Worm (Caenorhabditis elegans) whole organism, mixed stage, embryonic: ENCODE measurements around the gene ttr-52.

Experiments
- bed-3 ChIP-seq: fragments of 200-800 bp; sonication (Bioruptor generic); optimal IDR thresholded peaks from 3 replicates; lab custom pipeline; 2018; ENCODE audit warnings: mild to moderate bottlenecking, missing genetic modification characterization, moderate library complexity, missing compliant biosample characterization
- blmp-1 ChIP-seq: fragments of 150-350 bp; optimal IDR thresholded peaks from 2 replicates; lab custom pipeline; 2014; ENCODE audit warnings: missing biosample characterization, missing genetic modification characterization
- ceh-39 ChIP-seq: fragments of 150-350 bp; optimal IDR thresholded peaks from 2 replicates; lab custom pipeline; 2014; ENCODE audit warnings: missing biosample characterization, missing genetic modification characterization
- ceh-43 ChIP-seq: fragments of 200-800 bp; sonication (Bioruptor generic); optimal IDR thresholded peaks from 2 replicates; lab custom pipeline; 2018; ENCODE audit warnings: mild to moderate bottlenecking, missing genetic modification characterization, moderate library complexity, missing compliant biosample characterization
- ceh-83 ChIP-seq: fragments of 200-800 bp; sonication (Bioruptor generic); optimal IDR thresholded peaks from 2 replicates; lab custom pipeline; 2018; ENCODE audit warnings: mild to moderate bottlenecking, missing genetic modification characterization, missing compliant biosample characterization
- ces-1 ChIP-seq: fragments of 150-350 bp; optimal IDR thresholded peaks from 2 replicates; lab custom pipeline; 2014; ENCODE audit warnings: missing biosample characterization, missing genetic modification reagents, missing genetic modification characterization
- cnd-1 ChIP-seq: fragments of 200-800 bp; sonication (Bioruptor generic); optimal IDR thresholded peaks from 2 replicates; lab custom pipeline; 2018; ENCODE audit warnings: mild to moderate bottlenecking, missing genetic modification characterization, missing compliant biosample characterization
- drap-1 ChIP-seq: fragments of 200-800 bp; sonication (Bioruptor generic); optimal IDR thresholded peaks from 3 replicates; lab custom pipeline; 2018; ENCODE audit warnings: mild to moderate bottlenecking, missing genetic modification characterization, missing compliant biosample characterization
- elt-1 ChIP-seq: sonication (generic microtip); optimal IDR thresholded peaks from 2 replicates; lab custom pipeline; 2017; ENCODE audit warnings: missing genetic modification characterization, mild to moderate bottlenecking, missing compliant biosample characterization, antibody characterized with exemption, moderate library complexity, borderline replicate concordance; ENCODE audit not compliant: insufficient read depth
- elt-3 ChIP-seq: fragments of 150-350 bp; optimal IDR thresholded peaks from 2 replicates; lab custom pipeline; 2014; ENCODE audit warnings: missing biosample characterization, missing genetic modification characterization
- flh-1 ChIP-seq: fragments of 200-800 bp; sonication (Bioruptor generic); optimal IDR thresholded peaks from 2 replicates; lab custom pipeline; 2018; ENCODE audit warnings: mild to moderate bottlenecking, missing genetic modification characterization, moderate library complexity, missing compliant biosample characterization
- ham-2 ChIP-seq: fragments of 200-800 bp; sonication (Bioruptor generic); optimal IDR thresholded peaks from 2 replicates; lab custom pipeline; 2018; ENCODE audit warnings: mild to moderate bottlenecking, missing genetic modification characterization, missing compliant biosample characterization
- lin-32 ChIP-seq: fragments of 200-800 bp; sonication (Bioruptor generic); optimal IDR thresholded peaks from 2 replicates; lab custom pipeline; 2018; ENCODE audit warnings: mild to moderate bottlenecking, missing genetic modification characterization, missing compliant biosample characterization
- lsy-2 ChIP-seq: fragments of 150-350 bp; optimal IDR thresholded peaks from 2 replicates; lab custom pipeline; 2014; ENCODE audit warnings: missing biosample characterization, missing genetic modification characterization
- mab-5 ChIP-seq: fragments of 150-350 bp; optimal IDR thresholded peaks from 2 replicates; lab custom pipeline; 2014; ENCODE audit warnings: missing biosample characterization, missing genetic modification characterization
- mep-1 ChIP-seq: fragments of 150-350 bp; optimal IDR thresholded peaks from 2 replicates; lab custom pipeline; 2017; ENCODE audit warnings: missing biosample characterization, missing genetic modification reagents, missing genetic modification characterization, inconsistent platforms
- mls-2 ChIP-seq: sonication (generic microtip); optimal IDR thresholded peaks from 2 replicates; lab custom pipeline; 2016; ENCODE audit warnings: mild to moderate bottlenecking, missing genetic modification characterization, moderate library complexity, missing compliant biosample characterization
- nhr-2 ChIP-seq: fragments of 150-350 bp; optimal IDR thresholded peaks from 2 replicates; lab custom pipeline; 2014; ENCODE audit warnings: missing biosample characterization, missing genetic modification characterization
- nhr-237 ChIP-seq: fragments of 150-350 bp; optimal IDR thresholded peaks from 2 replicates; lab custom pipeline; 2014; ENCODE audit warnings: missing biosample characterization, missing genetic modification characterization
- nhr-28 ChIP-seq: fragments of 150-350 bp; optimal IDR thresholded peaks from 2 replicates; lab custom pipeline; 2014; ENCODE audit warnings: missing biosample characterization, missing genetic modification characterization
- nhr-76 ChIP-seq: sonication (generic microtip); optimal IDR thresholded peaks from 2 replicates; lab custom pipeline; 2017; ENCODE audit warnings: missing biosample characterization, missing genetic modification characterization
- pha-4 ChIP-seq: fragments of 150-350 bp; optimal IDR thresholded peaks from 2 replicates; lab custom pipeline; 2018; ENCODE audit warnings: missing biosample characterization, missing genetic modification reagents, missing genetic modification characterization
- snpc-4 ChIP-seq: fragments of 150-350 bp; optimal IDR thresholded peaks from 2 replicates; lab custom pipeline; 2014; ENCODE audit warnings: missing biosample characterization, missing genetic modification characterization
- sptf-1 ChIP-seq: sonication (generic microtip); optimal IDR thresholded peaks from 2 replicates; lab custom pipeline; 2017; ENCODE audit warnings: mild to moderate bottlenecking, missing genetic modification characterization, moderate library complexity, missing compliant biosample characterization
- tbx-8 ChIP-seq: fragments of 200-800 bp; sonication (Bioruptor generic); optimal IDR thresholded peaks from 2 replicates; lab custom pipeline; 2018; ENCODE audit warnings: mild to moderate bottlenecking, missing genetic modification characterization, moderate library complexity, missing compliant biosample characterization
- unc-120 ChIP-seq: sonication (generic microtip); optimal IDR thresholded peaks from 2 replicates; lab custom pipeline; 2017; ENCODE audit warnings: missing genetic modification characterization, missing compliant biosample characterization; ENCODE audit not compliant: poor library complexity, severe bottlenecking
- unc-39 ChIP-seq: fragments of 150-350 bp; optimal IDR thresholded peaks from 2 replicates; lab custom pipeline; 2014; ENCODE audit warnings: missing biosample characterization, missing genetic modification characterization
- unc-62 ChIP-seq: fragments of 150-350 bp; optimal IDR thresholded peaks from 2 replicates; lab custom pipeline; 2014; ENCODE audit warnings: missing biosample characterization, missing genetic modification reagents, missing genetic modification characterization
- zip-8 ChIP-seq: fragments of 150-350 bp; optimal IDR thresholded peaks from 2 replicates; lab custom pipeline; 2014; ENCODE audit warnings: missing biosample characterization, missing genetic modification characterization
- ztf-11 ChIP-seq: fragments of 150-350 bp; optimal IDR thresholded peaks from 2 replicates; lab custom pipeline; 2014; ENCODE audit warnings: missing biosample characterization, missing genetic modification characterization

Gene ttr-52

ce11 chrIII:13404418-13404817 lies at the start of gene ttr-52:
TSS of gene ttr-52 (plus strand) at chrIII:13404718.
- TF ChIP-seq mab-5, result no peak
- no peak for TF ChIP-seq flh-1
- no peak for TF ChIP-seq bed-3 (GFP tag; lab: Kevin White, UChicago)
- TF ChIP-seq unc-120 (tag; lab: Kevin White, UChicago), result no peak
- no peak for TF ChIP-seq blmp-1 (tag; lab: Kevin White, UChicago)
- no peak for TF ChIP-seq drap-1 (GFP tag; lab: Kevin White, UChicago)
- no peak for TF ChIP-seq elt-3 (tag; lab: Kevin White, UChicago)
- TF ChIP-seq ztf-11 (tag; lab: Kevin White, UChicago), result no peak
- TF ChIP-seq lin-32, result no peak
- TF ChIP-seq pha-4 (tag; lab: Kevin White, UChicago), result no peak
- TF ChIP-seq mls-2 (tag; lab: Kevin White, UChicago), result no peak
- TF ChIP-seq snpc-4 (tag; lab: Kevin White, UChicago), result no peak
- no peak for TF ChIP-seq unc-39 (tag; lab: Kevin White, UChicago)
- TF ChIP-seq sptf-1, result no peak
- no peak for TF ChIP-seq tbx-8 (GFP tag; lab: Kevin White, UChicago)
- no peak for TF ChIP-seq nhr-76 (tag; lab: Kevin White, UChicago)
- no peak for TF ChIP-seq cnd-1 (tag; lab: Kevin White, UChicago)
- no peak for TF ChIP-seq ham-2 (GFP tag; lab: Kevin White, UChicago)
- TF ChIP-seq nhr-28 (tag; lab: Kevin White, UChicago), result no peak
- TF ChIP-seq ceh-39 (tag; lab: Kevin White, UChicago), result no peak

DNA sequence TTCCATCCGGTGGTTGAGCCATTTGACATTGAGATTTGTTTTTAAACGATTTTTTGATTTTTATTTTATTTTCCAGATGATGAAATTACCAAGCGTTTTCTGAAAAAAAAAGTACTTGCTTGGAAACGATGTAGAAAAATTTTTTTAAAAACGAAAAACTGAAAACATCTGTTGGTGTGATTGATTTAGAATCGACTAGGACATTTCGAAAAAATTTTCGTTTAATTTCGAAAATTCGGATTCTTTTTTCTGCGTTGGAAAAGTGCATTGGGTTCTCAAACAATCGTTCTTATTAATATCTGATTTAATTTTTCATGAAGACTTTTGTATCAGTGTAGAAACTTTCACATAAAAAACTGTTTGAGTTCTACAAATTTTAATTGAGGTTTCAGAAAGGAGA lies 45.3 kb upstream of the ttr-52 start, which contains the start of gene F53A2.9:
TSS of gene F53A2.9 (minus strand) at position 101 of the 400 bp plus-strand sequence.
- TF ChIP-seq ztf-11 (tag; lab: Kevin White, UChicago) (no peak), bed-3 (GFP tag; lab: Kevin White, UChicago) (no peak), mab-5 (no peak), tbx-8 (GFP tag; lab: Kevin White, UChicago) (no peak), nhr-2 (no peak), ham-2 (GFP tag; lab: Kevin White, UChicago) (no peak), nhr-237 (tag; lab: Kevin White, UChicago) (no peak), ceh-83 (no peak), cnd-1 (tag; lab: Kevin White, UChicago) (no peak), blmp-1 (tag; lab: Kevin White, UChicago) (no peak), zip-8 (tag; lab: Kevin White, UChicago) (no peak), elt-1 (tag; lab: Kevin White, UChicago) (no peak), unc-62 (GFP tag; lab: Kevin White, UChicago) (no peak), nhr-28 (tag; lab: Kevin White, UChicago) (no peak), unc-39 (tag; lab: Kevin White, UChicago) (no peak), elt-3 (tag; lab: Kevin White, UChicago) (no peak), lsy-2 (tag; lab: Kevin White, UChicago) (no peak), ceh-43 (no peak), mep-1 (no peak)
- TF ChIP-seq, all 35 proteins: peak for 0

- TF ChIP-seq ztf-11 (tag; lab: Kevin White, UChicago), result no peak
- TF ChIP-seq unc-39 (tag; lab: Kevin White, UChicago), result no peak
- TF ChIP-seq mep-1, result peak; percentile 45
- TF ChIP-seq unc-120 (tag; lab: Kevin White, UChicago), result peak; percentile 29
- TF ChIP-seq tbx-8 (GFP tag; lab: Kevin White, UChicago), result no peak
- TF ChIP-seq ceh-43, result no peak
- peak; percentile 29 for TF ChIP-seq ces-1 (GFP tag; lab: Kevin White, UChicago)
- no peak for TF ChIP-seq elt-3 (tag; lab: Kevin White, UChicago)
- TF ChIP-seq zip-8 (tag; lab: Kevin White, UChicago), result no peak
- TF ChIP-seq sptf-1, result no peak
- no peak for TF ChIP-seq ceh-39 (tag; lab: Kevin White, UChicago)
- no peak for TF ChIP-seq ceh-83
These were observed 44.7 kb upstream of the ttr-52 start for ce11 chrIII:13359847-13360246.

ce11 chrIII:13370980-13371379 lies 33.5 kb upstream of the ttr-52 start, which contains the start of gene T03F6.9:
TSS of gene T03F6.9 (minus strand) at chrIII:13371080.
- TF ChIP-seq pha-4 (tag; lab: Kevin White, UChicago), result no peak
- no peak for TF ChIP-seq lin-32
- no peak for TF ChIP-seq flh-1
- no peak for TF ChIP-seq elt-3 (tag; lab: Kevin White, UChicago)
- TF ChIP-seq, all 35 proteins: peak for 0

- TF ChIP-seq ceh-83, result no peak
- TF ChIP-seq ces-1 (GFP tag; lab: Kevin White, UChicago), result peak; percentile 87
These were observed 28.2 kb upstream of the ttr-52 start, which contains the start of gene lis-1 for ce11 chrIII:13376304-13376760. TSS of gene lis-1 (minus strand) at chrIII:13376710.
